Worm (Caenorhabditis elegans) whole organism, L2 larva: Measurements from ENCODE around the gene abu-11.

ENCODE experiments used
- C34F6.9 ChIP-seq: fragments of 150-350 bp; optimal IDR thresholded peaks from 2 replicates; lab custom pipeline; 2014; ENCODE audit warnings: missing biosample characterization, missing genetic modification characterization
- R02D3.7 ChIP-seq: fragments of 150-350 bp; optimal IDR thresholded peaks from 2 replicates; lab custom pipeline; 2014; ENCODE audit warnings: missing biosample characterization, missing genetic modification characterization
- Y55F3AM.14 ChIP-seq: fragments of 200-800 bp; sonication (Bioruptor generic); optimal IDR thresholded peaks from 2 replicates; lab custom pipeline; 2018; ENCODE audit warnings: mild to moderate bottlenecking, missing genetic modification characterization, missing compliant biosample characterization
- ZK546.5 ChIP-seq: sonication (generic microtip); optimal IDR thresholded peaks from 2 replicates; lab custom pipeline; 2017; ENCODE audit warnings: missing biosample characterization, missing genetic modification characterization
- alr-1 ChIP-seq: fragments of 150-350 bp; optimal IDR thresholded peaks from 2 replicates; lab custom pipeline; 2014; ENCODE audit warnings: missing biosample characterization, missing genetic modification characterization
- aly-2 ChIP-seq: fragments of 150-350 bp; optimal IDR thresholded peaks from 2 replicates; lab custom pipeline; 2014; ENCODE audit warnings: missing biosample characterization, missing genetic modification characterization
- ama-1 ChIP-seq: fragments of 150-350 bp; optimal IDR thresholded peaks from 2 replicates; lab custom pipeline; 2018; ENCODE audit warnings: inconsistent platforms
- blmp-1 ChIP-seq: sonication (generic microtip); optimal IDR thresholded peaks from 2 replicates; lab custom pipeline; 2017; ENCODE audit warnings: missing genetic modification characterization, mild to moderate bottlenecking, missing compliant biosample characterization, antibody characterized with exemption, moderate library complexity; ENCODE audit not compliant: insufficient read depth
- ceh-16 ChIP-seq: fragments of 150-350 bp; optimal IDR thresholded peaks from 2 replicates; lab custom pipeline; 2014; ENCODE audit warnings: missing biosample characterization, missing genetic modification characterization
- ceh-82 ChIP-seq: fragments of 150-350 bp; optimal IDR thresholded peaks from 2 replicates; lab custom pipeline; 2014; ENCODE audit warnings: missing biosample characterization, missing genetic modification characterization
- crh-2 ChIP-seq: sonication (generic microtip); optimal IDR thresholded peaks from 2 replicates; lab custom pipeline; 2017; ENCODE audit warnings: missing biosample characterization, missing genetic modification characterization
- egl-27 ChIP-seq: sonication (generic microtip); optimal IDR thresholded peaks from 3 replicates; lab custom pipeline; 2017; ENCODE audit warnings: missing biosample characterization, missing genetic modification reagents, missing genetic modification characterization
- elt-1 ChIP-seq: fragments of 150-350 bp; optimal IDR thresholded peaks from 2 replicates; lab custom pipeline; 2014; ENCODE audit warnings: missing biosample characterization, missing genetic modification characterization
- elt-3 ChIP-seq: sonication (generic microtip); optimal IDR thresholded peaks from 2 replicates; lab custom pipeline; 2017; ENCODE audit warnings: missing biosample characterization, missing genetic modification characterization
- fos-1 ChIP-seq: fragments of 150-350 bp; optimal IDR thresholded peaks from 2 replicates; lab custom pipeline; 2014; ENCODE audit warnings: missing biosample characterization, missing genetic modification characterization
- gmeb-1 ChIP-seq: fragments of 150-350 bp; optimal IDR thresholded peaks from 2 replicates; lab custom pipeline; 2014; ENCODE audit warnings: missing biosample characterization, missing genetic modification characterization
- lin-11 ChIP-seq: fragments of 150-350 bp; sonication (generic microtip); optimal IDR thresholded peaks from 2 replicates; lab custom pipeline; 2014; ENCODE audit warnings: missing biosample characterization, missing genetic modification characterization, inconsistent platforms, mixed read lengths
- lin-13 ChIP-seq: fragments of 150-350 bp; optimal IDR thresholded peaks from 2 replicates; lab custom pipeline; 2014; ENCODE audit warnings: missing biosample characterization, missing genetic modification reagents, missing genetic modification characterization
- lin-39 ChIP-seq: fragments of 150-350 bp; optimal IDR thresholded peaks from 2 replicates; lab custom pipeline; 2014; ENCODE audit warnings: missing biosample characterization, missing genetic modification reagents, missing genetic modification characterization
- lsy-2 ChIP-seq, 2 experiments: fragments of 150-350 bp in 1 of 2; sonication (generic microtip) in 1 of 2; optimal IDR thresholded peaks; 2 replicates each; lab custom pipeline; 2014 to 2017; ENCODE audit warnings: missing biosample characterization in 2 of 2, missing genetic modification characterization in 2 of 2
- mab-5 ChIP-seq: fragments of 150-350 bp; optimal IDR thresholded peaks from 2 replicates; lab custom pipeline; 2014; ENCODE audit warnings: missing biosample characterization, missing genetic modification characterization
- mbf-1 ChIP-seq: sonication (generic microtip); optimal IDR thresholded peaks from 2 replicates; lab custom pipeline; 2017; ENCODE audit warnings: missing biosample characterization, missing genetic modification characterization
- mdl-1 ChIP-seq, 2 experiments: fragments of 150-350 bp in 1 of 2; sonication (generic microtip) in 1 of 2; optimal IDR thresholded peaks; 2 replicates each; lab custom pipeline; 2017; ENCODE audit warnings: missing biosample characterization in 2 of 2, missing genetic modification characterization in 2 of 2
- nhr-10 ChIP-seq: sonication (generic microtip); optimal IDR thresholded peaks from 2 replicates; lab custom pipeline; 2017; ENCODE audit warnings: missing biosample characterization, missing genetic modification characterization
- nhr-11 ChIP-seq: fragments of 150-350 bp; optimal IDR thresholded peaks from 2 replicates; lab custom pipeline; 2014; ENCODE audit warnings: missing biosample characterization, missing genetic modification characterization
- nhr-12 ChIP-seq: fragments of 150-350 bp; optimal IDR thresholded peaks from 2 replicates; lab custom pipeline; 2014; ENCODE audit warnings: missing biosample characterization, missing genetic modification characterization
- nhr-129 ChIP-seq: fragments of 150-350 bp; optimal IDR thresholded peaks from 2 replicates; lab custom pipeline; 2014; ENCODE audit warnings: missing biosample characterization, missing genetic modification characterization
- nhr-21 ChIP-seq: fragments of 150-350 bp; optimal IDR thresholded peaks from 2 replicates; lab custom pipeline; 2014; ENCODE audit warnings: missing biosample characterization, missing genetic modification characterization
- nhr-23 ChIP-seq: fragments of 150-350 bp; optimal IDR thresholded peaks from 2 replicates; lab custom pipeline; 2014; ENCODE audit warnings: missing biosample characterization, missing genetic modification reagents, missing genetic modification characterization
- nhr-237 ChIP-seq: fragments of 150-350 bp; optimal IDR thresholded peaks from 2 replicates; lab custom pipeline; 2014; ENCODE audit warnings: missing biosample characterization, missing genetic modification characterization
- nhr-25 ChIP-seq: fragments of 150-350 bp; sonication (generic microtip); optimal IDR thresholded peaks from 3 replicates; lab custom pipeline; 2014; ENCODE audit warnings: missing biosample characterization, missing genetic modification characterization
- nhr-77 ChIP-seq: fragments of 150-350 bp; optimal IDR thresholded peaks from 2 replicates; lab custom pipeline; 2014; ENCODE audit warnings: missing biosample characterization, missing genetic modification characterization
- peb-1 ChIP-seq: fragments of 150-350 bp; optimal IDR thresholded peaks from 2 replicates; lab custom pipeline; 2014; ENCODE audit warnings: missing biosample characterization, missing genetic modification characterization
- sem-4 ChIP-seq: fragments of 150-350 bp; optimal IDR thresholded peaks from 2 replicates; lab custom pipeline; 2014; ENCODE audit warnings: missing biosample characterization, missing genetic modification reagents, missing genetic modification characterization
- skn-1 ChIP-seq: sonication (generic microtip); optimal IDR thresholded peaks from 2 replicates; lab custom pipeline; 2017; ENCODE audit warnings: missing biosample characterization, missing genetic modification characterization
- sma-3 ChIP-seq: sonication (generic microtip); optimal IDR thresholded peaks from 2 replicates; lab custom pipeline; 2016; ENCODE audit warnings: missing genetic modification reagents, missing genetic modification characterization, missing compliant biosample characterization
- sma-9 ChIP-seq, 2 experiments: fragments of 150-350 bp in 1 of 2; sonication (generic microtip) in 1 of 2; optimal IDR thresholded peaks; 2 replicates each; lab custom pipeline; 2014 to 2016; ENCODE audit warnings: missing genetic modification characterization in 2 of 2, mild to moderate bottlenecking in 1 of 2, missing biosample characterization in 1 of 2, missing compliant biosample characterization in 1 of 2, missing genetic modification reagents in 1 of 2, moderate library complexity in 1 of 2
- snpc-4 ChIP-seq: fragments of 150-350 bp; optimal IDR thresholded peaks from 2 replicates; lab custom pipeline; 2014; ENCODE audit warnings: missing biosample characterization, missing genetic modification characterization
- unc-39 ChIP-seq: fragments of 150-350 bp; optimal IDR thresholded peaks from 2 replicates; lab custom pipeline; 2014; ENCODE audit warnings: missing biosample characterization, missing genetic modification characterization
- unc-55 ChIP-seq: fragments of 150-350 bp; sonication (generic microtip); optimal IDR thresholded peaks from 3 replicates; lab custom pipeline; 2014; ENCODE audit warnings: missing biosample characterization, missing genetic modification reagents, missing genetic modification characterization
- ztf-1 ChIP-seq: fragments of 200-800 bp; sonication (Bioruptor generic); conservative IDR thresholded peaks from 2 replicates; pipeline ENCODE4 v1.3.6; 2022; ENCODE audit warnings: missing genetic modification characterization, missing compliant biosample characterization
- ztf-11 ChIP-seq: sonication (generic microtip); optimal IDR thresholded peaks from 2 replicates; lab custom pipeline; 2017; ENCODE audit warnings: missing biosample characterization, missing genetic modification characterization
- ztf-4 ChIP-seq: fragments of 150-350 bp; optimal IDR thresholded peaks from 2 replicates; lab custom pipeline; 2014; ENCODE audit warnings: missing biosample characterization, missing genetic modification characterization

abu-11 gene

DNA sequence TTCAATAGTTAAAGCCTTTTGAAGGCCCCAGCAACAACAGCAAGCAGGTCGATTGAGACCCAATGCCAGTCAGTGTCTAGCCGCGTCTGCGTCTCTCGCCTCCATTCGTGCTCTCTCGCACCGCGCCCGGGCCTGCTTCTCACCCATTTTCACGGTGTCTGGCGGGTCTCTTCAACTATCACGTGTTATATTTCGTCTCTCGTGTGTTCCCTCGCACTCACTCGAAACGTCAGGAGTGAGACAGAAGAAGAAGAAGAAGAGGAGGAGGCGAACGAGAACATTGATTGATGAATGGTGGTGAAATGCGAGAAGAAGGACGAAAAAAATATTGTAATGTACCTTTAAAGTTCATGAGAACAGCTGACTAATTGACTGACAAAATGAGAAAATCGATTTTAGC is 26.9 kb upstream of the abu-11 start (continued):
- TF ChIP-seq peb-1 (tag; lab: Kevin White, UChicago) (no peak), C34F6.9 (peak; percentile 90)

DNA sequence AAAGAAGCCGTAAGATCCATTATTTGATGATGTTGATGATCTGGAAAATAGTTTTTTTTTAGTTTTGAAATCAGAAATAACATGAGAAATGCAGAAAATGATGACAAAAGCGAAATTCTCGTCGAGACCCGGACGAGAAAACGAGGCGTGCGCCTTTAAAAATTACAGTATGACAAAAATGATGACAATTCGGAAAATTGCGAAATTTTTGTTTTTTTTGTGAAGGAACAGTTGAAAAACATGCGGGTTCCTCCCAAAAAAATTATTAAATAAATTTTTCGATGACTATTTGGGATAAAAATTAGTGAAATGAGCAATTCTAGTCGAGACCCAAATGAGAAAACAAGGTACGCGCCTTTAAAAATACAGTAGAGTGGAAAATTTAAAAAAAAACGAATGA is 26.2 kb upstream of the abu-11 start, which contains the start of gene ubxn-3:
ubxn-3 (minus strand) TSS at position 66 of the 400 bp plus-strand sequence.
- TF ChIP-seq ama-1: no peak
- no peak for TF ChIP-seq unc-55
- TF ChIP-seq gmeb-1: no peak
- no peak for TF ChIP-seq sma-3 (GFP tag; lab: Kevin White, UChicago)
- no peak for TF ChIP-seq C34F6.9
- TF ChIP-seq ZK546.5 (tag; lab: Kevin White, UChicago): no peak
- no peak for TF ChIP-seq elt-1 (tag; lab: Kevin White, UChicago)
- no peak for TF ChIP-seq ztf-11
- TF ChIP-seq mab-5: no peak
- no peak for TF ChIP-seq peb-1 (tag; lab: Kevin White, UChicago)
- no peak for TF ChIP-seq lsy-2 (tag; optimal IDR thresholded peaks at IDR 0.05; lab: Kevin White, UChicago)
- no peak for TF ChIP-seq snpc-4 (tag; lab: Kevin White, UChicago)

DNA sequence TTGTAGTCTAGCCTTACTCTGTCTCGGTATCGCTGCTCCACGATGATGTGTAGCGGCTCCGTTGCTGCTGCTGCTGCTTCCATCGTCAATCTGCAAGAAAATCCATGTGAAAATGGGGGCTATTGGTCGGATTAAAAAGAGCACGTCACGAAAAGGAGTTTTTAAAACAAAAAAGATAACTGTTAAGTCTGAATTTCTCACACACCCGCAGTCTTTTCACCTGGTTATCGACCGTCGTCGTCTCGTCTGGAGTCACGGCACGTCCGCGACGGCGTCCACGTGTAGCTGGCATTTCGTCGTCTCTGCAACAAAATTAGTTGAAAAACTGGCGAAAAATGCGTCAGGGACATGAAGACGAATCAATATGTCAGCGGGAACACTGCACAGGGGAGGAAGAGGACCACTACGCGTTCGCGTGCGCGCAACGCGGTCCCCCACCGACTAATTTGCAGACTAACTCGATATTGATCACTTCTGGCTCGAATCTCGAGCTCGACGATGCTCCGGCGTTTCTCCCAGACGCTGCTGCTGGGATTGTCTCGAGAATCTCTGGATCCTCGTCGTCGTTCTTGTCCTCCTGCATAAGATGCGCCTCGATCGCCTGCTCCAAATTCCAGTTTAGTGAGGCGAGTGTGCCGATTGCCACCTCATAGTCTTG is 25.6 kb upstream of the abu-11 start:
- TF ChIP-seq nhr-237 (no peak), ceh-82 (tag; lab: Kevin White, UChicago) (no peak), mbf-1 (tag; lab: Kevin White, UChicago) (no peak), ztf-1 (GFP tag; lab: Robert Waterston, UW) (0 out of 2 replicates have a peak, but pooled peaks have one; percentile 40), nhr-12 (no peak), Y55F3AM.14 (peak; percentile 4), blmp-1 (tag; lab: Kevin White, UChicago) (no peak), nhr-23 (tag; lab: Kevin White, UChicago) (no peak), gmeb-1 (no peak)

DNA sequence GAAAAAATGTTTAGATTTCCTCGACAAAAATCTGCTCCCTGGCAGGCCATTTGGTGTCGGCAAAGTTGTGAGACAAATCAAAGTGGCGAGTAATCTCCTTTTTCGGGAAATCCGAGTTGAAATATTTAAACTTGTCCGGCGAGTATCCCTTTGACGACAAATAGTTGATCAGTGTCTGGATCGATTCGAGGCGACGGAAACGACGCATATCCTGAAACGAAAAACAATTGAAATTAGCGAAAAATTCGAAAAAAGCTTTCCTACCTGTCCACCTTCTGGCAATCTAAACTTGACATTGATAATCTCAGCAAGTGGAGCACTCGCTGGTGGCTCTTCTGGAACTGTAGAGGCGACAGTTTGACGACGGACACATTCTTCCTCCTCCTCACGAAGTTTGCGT is 22.9 kb upstream of the abu-11 start:
- TF ChIP-seq mdl-1 (tag; optimal IDR thresholded peaks at IDR 0.05; lab: Kevin White, UChicago) (no peak), ceh-16 (no peak), ztf-4 (no peak), sma-9 (GFP tag; optimal IDR thresholded peaks at IDR 0.05; lab: Kevin White, UChicago) (no peak), sma-9 (tag; optimal IDR thresholded peaks at IDR 0.05; lab: Kevin White, UChicago) (no peak), ztf-1 (GFP tag; lab: Robert Waterston, UW) (no peak), sma-3 (GFP tag; lab: Kevin White, UChicago) (no peak), alr-1 (no peak), nhr-11 (tag; lab: Kevin White, UChicago) (no peak), sem-4 (tag; lab: Kevin White, UChicago) (no peak)

DNA sequence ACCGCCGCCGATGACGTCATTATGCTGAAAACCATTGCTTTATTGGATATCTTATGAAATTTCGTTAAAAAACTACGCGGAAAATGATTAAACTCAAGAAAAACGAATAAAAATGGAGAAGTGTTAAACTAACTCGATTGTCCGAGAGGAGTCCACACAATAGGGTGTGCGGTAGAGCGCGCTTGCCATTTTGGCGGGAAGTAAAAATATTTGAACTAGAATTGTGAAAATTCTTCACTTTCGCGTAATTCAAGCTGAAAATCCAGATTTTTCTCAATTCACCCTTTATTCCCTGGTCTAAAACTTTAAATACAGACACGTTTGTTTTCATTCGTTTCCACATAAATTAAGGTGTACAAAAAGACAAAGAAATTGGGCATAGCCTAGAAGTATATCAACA is 22.2 kb upstream of the abu-11 start, which contains the start of gene F48A11.4:
F48A11.4 (minus strand) TSS at position 24 of the 400 bp plus-strand sequence.
- peak; percentile 93 for TF ChIP-seq egl-27 (tag; lab: Kevin White, UChicago)
- TF ChIP-seq mab-5: peak; percentile 91
- TF ChIP-seq blmp-1 (tag; lab: Kevin White, UChicago): peak; percentile 69
- TF ChIP-seq ztf-4: peak; percentile 91
- peak; percentile 95 for TF ChIP-seq C34F6.9
- TF ChIP-seq ceh-16: peak; percentile 83
- TF ChIP-seq ceh-82 (tag; lab: Kevin White, UChicago): peak; percentile 66
- TF ChIP-seq Y55F3AM.14: peak; percentile 52
- peak; percentile 94 for TF ChIP-seq nhr-21
- no peak for TF ChIP-seq elt-3 (tag; lab: Kevin White, UChicago)
- no peak for TF ChIP-seq nhr-11 (tag; lab: Kevin White, UChicago)
- no peak for TF ChIP-seq aly-2 (tag; lab: Kevin White, UChicago)
- peak; percentile 91 for TF ChIP-seq sem-4 (tag; lab: Kevin White, UChicago)
- TF ChIP-seq crh-2: peak; percentile 95
- no peak for TF ChIP-seq unc-39
- peak; percentile 98 for TF ChIP-seq unc-55
- TF ChIP-seq nhr-23 (tag; lab: Kevin White, UChicago): no peak
- TF ChIP-seq ztf-1 (GFP tag; lab: Robert Waterston, UW): 0 out of 2 replicates have a peak, but pooled peaks have one; percentile 49
- peak; percentile 96 for TF ChIP-seq nhr-25 (tag; lab: Kevin White, UChicago)
- TF ChIP-seq sma-9 (GFP tag; optimal IDR thresholded peaks at IDR 0.05; lab: Kevin White, UChicago): peak; percentile 92
- TF ChIP-seq sma-9 (tag; optimal IDR thresholded peaks at IDR 0.05; lab: Kevin White, UChicago): no peak
- peak; percentile 11 for TF ChIP-seq mbf-1 (tag; lab: Kevin White, UChicago)
- TF ChIP-seq ama-1: peak; percentile 89
- peak; percentile 69 for TF ChIP-seq R02D3.7 (tag; lab: Kevin White, UChicago)
- no peak for TF ChIP-seq lin-39
- peak; percentile 80 for TF ChIP-seq lin-11 (tag; lab: Kevin White, UChicago)
- peak; percentile 57 for TF ChIP-seq nhr-77 (tag; lab: Kevin White, UChicago)
- TF ChIP-seq fos-1: peak; percentile 75
- peak; percentile 34 for TF ChIP-seq ZK546.5 (tag; lab: Kevin White, UChicago)
- peak; percentile 35 for TF ChIP-seq skn-1 (tag; lab: Kevin White, UChicago)
- TF ChIP-seq nhr-10: peak; percentile 69
- TF ChIP-seq nhr-129 (tag; lab: Kevin White, UChicago): peak; percentile 92
- peak; percentile 95 for TF ChIP-seq lin-13 (GFP tag; lab: Kevin White, UChicago)
